Fruit fly (Drosophila melanogaster) whole organism, embryonic: ENCODE results near the gene CG5808.

ENCODE experiments used
- B-H2 ChIP-seq: fragments of 200-800 bp; sonication (Bioruptor generic); optimal IDR thresholded peaks from 2 replicates; lab custom pipeline; 2018; ENCODE audit warnings: missing biosample characterization, mild to moderate bottlenecking, missing genetic modification characterization
- BtbVII ChIP-seq: fragments of 200-800 bp; sonication (Bioruptor generic); optimal IDR thresholded peaks from 3 replicates; lab custom pipeline; 2017; ENCODE audit warnings: missing biosample characterization, mild to moderate bottlenecking, missing genetic modification characterization
- CG10274 ChIP-seq: fragments of 200-800 bp; sonication (Bioruptor generic); optimal IDR thresholded peaks from 3 replicates; lab custom pipeline; 2017; ENCODE audit warnings: missing biosample characterization, mild to moderate bottlenecking, missing genetic modification characterization
- CG10366 ChIP-seq: fragments of 200-800 bp; sonication (Bioruptor generic); IDR thresholded peaks from 2 replicates; pipeline ENCODE4 v1.3.6; 2022; ENCODE audit warnings: missing biosample characterization, missing genetic modification characterization
- CG11560 ChIP-seq: fragments of 200-800 bp; sonication (Bioruptor generic); IDR thresholded peaks from 3 replicates; pipeline ENCODE4 v1.3.6; 2022; ENCODE audit warnings: missing biosample characterization, missing genetic modification characterization
- CG13894 ChIP-seq: fragments of 200-800 bp; sonication (Bioruptor generic); optimal IDR thresholded peaks from 3 replicates; lab custom pipeline; 2018; ENCODE audit warnings: missing biosample characterization, mild to moderate bottlenecking, missing genetic modification characterization, moderate library complexity
- CG14860 ChIP-seq: fragments of 200-800 bp; sonication (Bioruptor generic); IDR thresholded peaks from 3 replicates; pipeline ENCODE4 v1.3.6; 2022; ENCODE audit warnings: missing biosample characterization, missing genetic modification characterization; ENCODE audit not compliant: partially characterized antibody
- CG16813 ChIP-seq: fragments of 200-800 bp; sonication (Bioruptor generic); IDR thresholded peaks from 3 replicates; pipeline ENCODE4 v1.3.6; 2022; ENCODE audit warnings: missing biosample characterization, missing genetic modification characterization; ENCODE audit not compliant: partially characterized antibody
- CG17612 ChIP-seq: fragments of 200-800 bp; sonication (Bioruptor generic); IDR thresholded peaks from 2 replicates; pipeline ENCODE4 v1.3.6; 2022; ENCODE audit warnings: missing biosample characterization, missing genetic modification characterization
- CG17912 ChIP-seq: fragments of 200-800 bp; sonication (Bioruptor generic); optimal IDR thresholded peaks from 2 replicates; lab custom pipeline; 2018; ENCODE audit warnings: missing biosample characterization, mild to moderate bottlenecking, missing genetic modification characterization
- CG18262 ChIP-seq: fragments of 200-800 bp; optimal IDR thresholded peaks from 3 replicates; lab custom pipeline; 2019; ENCODE audit warnings: missing biosample characterization, mild to moderate bottlenecking, missing genetic modification characterization, moderate library complexity
- CG2199 ChIP-seq: fragments of 200-800 bp; sonication (Bioruptor generic); IDR thresholded peaks from 3 replicates; pipeline ENCODE4 v1.3.6; 2022; ENCODE audit warnings: missing biosample characterization, missing genetic modification characterization
- CG3995 ChIP-seq: fragments of 200-800 bp; sonication (Bioruptor generic); optimal IDR thresholded peaks from 3 replicates; lab custom pipeline; 2016; ENCODE audit warnings: missing biosample characterization, missing genetic modification characterization
- CG7839 ChIP-seq: fragments of 200-800 bp; sonication (Bioruptor generic); optimal IDR thresholded peaks from 3 replicates; lab custom pipeline; 2018; ENCODE audit warnings: missing biosample characterization, mild to moderate bottlenecking, missing genetic modification characterization, moderate library complexity
- CG9609 ChIP-seq: fragments of 200-800 bp; sonication (Bioruptor generic); optimal IDR thresholded peaks from 3 replicates; lab custom pipeline; 2016; ENCODE audit warnings: missing biosample characterization, missing genetic modification characterization
- E2f1 ChIP-seq: fragments of 200-800 bp; sonication (Bioruptor generic); IDR thresholded peaks from 2 replicates; pipeline ENCODE4 v1.3.6; 2022; ENCODE audit warnings: missing biosample characterization, missing genetic modification characterization
- Fer3 ChIP-seq: fragments of 200-800 bp; sonication (Bioruptor generic); optimal IDR thresholded peaks from 2 replicates; lab custom pipeline; 2018; ENCODE audit warnings: missing biosample characterization, mild to moderate bottlenecking, missing genetic modification characterization, moderate library complexity
- Gsc ChIP-seq: fragments of 200-800 bp; sonication (Bioruptor generic); IDR thresholded peaks from 2 replicates; pipeline ENCODE4 v1.3.6; 2022; ENCODE audit warnings: missing biosample characterization, missing genetic modification characterization
- Hand ChIP-seq: fragments of 200-800 bp; sonication (Bioruptor generic); optimal IDR thresholded peaks from 2 replicates; lab custom pipeline; 2017; ENCODE audit warnings: mild to moderate bottlenecking, missing biosample characterization, missing genetic modification reagents, missing genetic modification characterization
- Kr ChIP-seq: fragments of 200-800 bp; sonication (Bioruptor generic); optimal IDR thresholded peaks from 2 replicates; lab custom pipeline; 2017; ENCODE audit warnings: missing biosample characterization, mild to moderate bottlenecking, missing genetic modification characterization
- Lpt ChIP-seq: fragments of >200 bp; optimal IDR thresholded peaks from 2 replicates; lab custom pipeline; 2018; ENCODE audit warnings: missing biosample characterization, missing genetic modification characterization
- MBD-R2 ChIP-seq: fragments of 200-800 bp; sonication (Bioruptor generic); IDR thresholded peaks from 2 replicates; pipeline ENCODE4 v1.3.6; 2022; ENCODE audit warnings: missing biosample characterization, missing genetic modification characterization
- Mes4 ChIP-seq: fragments of 200-800 bp; sonication (Bioruptor generic); optimal IDR thresholded peaks from 2 replicates; lab custom pipeline; 2016; ENCODE audit warnings: missing biosample characterization, missing genetic modification characterization
- Tbp ChIP-seq: fragments of >200 bp; optimal IDR thresholded peaks from 2 replicates; lab custom pipeline; 2018; ENCODE audit warnings: missing biosample characterization, missing genetic modification characterization
- ac ChIP-seq: fragments of 200-800 bp; sonication (Bioruptor generic); optimal IDR thresholded peaks from 3 replicates; lab custom pipeline; 2017; ENCODE audit warnings: missing biosample characterization, mild to moderate bottlenecking, missing genetic modification characterization
- ara ChIP-seq: fragments of 200-800 bp; sonication (Bioruptor generic); IDR thresholded peaks from 2 replicates; pipeline ENCODE4 v1.3.6; 2022; ENCODE audit warnings: missing biosample characterization, missing genetic modification characterization
- ase ChIP-seq: fragments of 200-800 bp; sonication (Bioruptor generic); IDR thresholded peaks from 3 replicates; pipeline ENCODE4 v1.3.6; 2022; ENCODE audit warnings: missing biosample characterization, missing genetic modification characterization
- ash1 ChIP-seq: fragments of 200-800 bp; sonication (Bioruptor generic); optimal IDR thresholded peaks from 2 replicates; lab custom pipeline; 2018; ENCODE audit warnings: missing biosample characterization, mild to moderate bottlenecking, missing genetic modification characterization
- ato ChIP-seq: fragments of 200-800 bp; sonication (Bioruptor generic); IDR thresholded peaks from 2 replicates; pipeline ENCODE4 v1.3.6; 2022; ENCODE audit warnings: missing biosample characterization, missing genetic modification characterization; ENCODE audit not compliant: partially characterized antibody
- caup ChIP-seq: fragments of 200-800 bp; sonication (Bioruptor generic); optimal IDR thresholded peaks from 3 replicates; lab custom pipeline; 2017; ENCODE audit warnings: missing biosample characterization, mild to moderate bottlenecking, missing genetic modification characterization, moderate library complexity; ENCODE audit not compliant: severe bottlenecking
- chm ChIP-seq: fragments of 200-800 bp; sonication (Bioruptor generic); IDR thresholded peaks from 2 replicates; pipeline ENCODE4 v1.3.6; 2022; ENCODE audit warnings: missing biosample characterization, missing genetic modification characterization
- corto ChIP-seq: fragments of 200-800 bp; sonication (Bioruptor generic); optimal IDR thresholded peaks from 2 replicates; lab custom pipeline; 2016; ENCODE audit warnings: missing biosample characterization, mild to moderate bottlenecking, missing genetic modification characterization, moderate library complexity
- esg ChIP-seq: fragments of 200-800 bp; sonication (Bioruptor generic); conservative IDR thresholded peaks from 2 replicates; pipeline ENCODE4 v1.3.6; 2022; ENCODE audit warnings: missing biosample characterization, missing genetic modification characterization
- fd102C ChIP-seq: fragments of 200-800 bp; sonication (Bioruptor generic); optimal IDR thresholded peaks from 2 replicates; lab custom pipeline; 2018; ENCODE audit warnings: missing biosample characterization, mild to moderate bottlenecking, missing genetic modification characterization, moderate library complexity
- gem ChIP-seq: fragments of 200-800 bp; sonication (Bioruptor generic); optimal IDR thresholded peaks from 2 replicates; lab custom pipeline; 2019; ENCODE audit warnings: missing biosample characterization, mild to moderate bottlenecking, missing genetic modification characterization, moderate library complexity
- lbe ChIP-seq: fragments of 200-800 bp; sonication (Bioruptor generic); optimal IDR thresholded peaks from 2 replicates; lab custom pipeline; 2016; ENCODE audit warnings: missing biosample characterization, mild to moderate bottlenecking, missing genetic modification characterization
- nmo ChIP-seq: fragments of 200-800 bp; sonication (Bioruptor generic); optimal IDR thresholded peaks from 2 replicates; lab custom pipeline; 2018; ENCODE audit warnings: missing biosample characterization, mild to moderate bottlenecking, missing genetic modification characterization, moderate library complexity
- row ChIP-seq: fragments of 200-800 bp; sonication (Bioruptor generic); IDR thresholded peaks from 3 replicates; pipeline ENCODE4 v1.3.6; 2022; ENCODE audit warnings: missing biosample characterization, missing genetic modification characterization
- schlank ChIP-seq: fragments of 200-800 bp; sonication (Bioruptor generic); optimal IDR thresholded peaks from 2 replicates; lab custom pipeline; 2018; ENCODE audit warnings: missing biosample characterization, mild to moderate bottlenecking, missing genetic modification characterization
- sens-2 ChIP-seq: fragments of 200-800 bp; sonication (Bioruptor generic); IDR thresholded peaks from 2 replicates; pipeline ENCODE4 v1.3.6; 2022; ENCODE audit warnings: missing biosample characterization, missing genetic modification characterization
- sim ChIP-seq: fragments of 200-800 bp; sonication (Bioruptor generic); IDR thresholded peaks from 2 replicates; pipeline ENCODE4 v1.3.6; 2022; ENCODE audit warnings: missing biosample characterization, missing genetic modification characterization
- slp2 ChIP-seq: fragments of 200-800 bp; sonication (Bioruptor generic); optimal IDR thresholded peaks from 2 replicates; lab custom pipeline; 2016; ENCODE audit warnings: missing biosample characterization, missing genetic modification characterization
- sug ChIP-seq: fragments of 200-800 bp; optimal IDR thresholded peaks from 2 replicates; lab custom pipeline; 2019; ENCODE audit warnings: missing biosample characterization, mild to moderate bottlenecking, missing genetic modification characterization, moderate library complexity
- trem ChIP-seq: fragments of 200-800 bp; optimal IDR thresholded peaks from 3 replicates; lab custom pipeline; 2019; ENCODE audit warnings: missing biosample characterization, mild to moderate bottlenecking, missing genetic modification characterization, moderate library complexity
- trh ChIP-seq: fragments of 200-800 bp; sonication (Bioruptor generic); optimal IDR thresholded peaks from 2 replicates; lab custom pipeline; 2016; ENCODE audit warnings: missing biosample characterization, missing genetic modification characterization
- twi ChIP-seq: fragments of 200-800 bp; optimal IDR thresholded peaks from 2 replicates; lab custom pipeline; 2019; ENCODE audit warnings: missing biosample characterization, mild to moderate bottlenecking, missing genetic modification characterization, moderate library complexity
- wdn ChIP-seq: fragments of 200-800 bp; sonication (Bioruptor generic); IDR thresholded peaks from 2 replicates; pipeline ENCODE4 v1.3.6; 2022; ENCODE audit warnings: missing biosample characterization, missing genetic modification characterization
- z ChIP-seq: fragments of 200-800 bp; sonication (Bioruptor generic); IDR thresholded peaks from 3 replicates; pipeline ENCODE4 v1.3.6; 2022; ENCODE audit warnings: missing biosample characterization, missing genetic modification characterization
- zen ChIP-seq: fragments of 200-800 bp; sonication (Bioruptor generic); optimal IDR thresholded peaks from 3 replicates; lab custom pipeline; 2018; ENCODE audit warnings: missing biosample characterization, mild to moderate bottlenecking, missing genetic modification characterization, moderate library complexity
- zen2 ChIP-seq: fragments of 200-800 bp; sonication (Bioruptor generic); IDR thresholded peaks from 3 replicates; pipeline ENCODE4 v1.3.6; 2022; ENCODE audit warnings: missing biosample characterization, missing genetic modification characterization; ENCODE audit not compliant: partially characterized antibody

Gene CG5808

DNA sequence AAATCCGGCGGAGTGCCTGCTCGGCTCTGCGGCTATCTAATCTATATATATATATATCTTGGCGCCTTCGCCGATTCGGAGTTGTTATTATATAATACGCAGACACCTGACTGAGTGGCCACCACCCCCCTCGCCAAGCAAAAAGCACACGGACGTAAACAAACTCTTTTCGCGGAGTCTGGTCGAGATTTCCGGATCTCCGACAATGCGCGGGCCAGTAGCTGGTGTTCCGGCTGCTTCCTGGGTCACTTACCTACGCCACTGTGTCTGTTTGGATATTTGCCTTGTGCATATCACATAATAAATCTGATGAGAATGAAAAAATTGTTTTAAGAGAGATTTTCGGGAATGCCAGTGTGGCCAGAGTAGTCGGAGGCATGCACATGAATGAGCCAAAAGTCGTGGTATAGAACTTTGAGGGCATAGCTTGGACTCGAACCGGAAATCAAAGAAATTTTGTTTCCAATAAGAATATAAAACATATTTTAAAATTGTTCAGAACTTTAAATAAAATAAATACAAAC is 29.7 kb downstream of the CG5808 start, which contains the start of gene CG5805 (continued):
- TF ChIP-seq Mes4 (GFP tag; lab: Kevin White, UChicago) (peak; percentile 75), ash1 (peak; percentile 82), Fer3 (tag; lab: Kevin White, UChicago) (peak; percentile 92), E2f1 (peak; percentile 62), Tbp (GFP tag; lab: Kevin White, UChicago) (no peak), Gsc (GFP tag; lab: Robert Waterston, UW) (no peak), ato (GFP tag; lab: Robert Waterston, UW) (no peak), ara (GFP tag; lab: Robert Waterston, UW) (peak; percentile 73), fd102C (GFP tag; lab: Kevin White, UChicago) (peak; percentile 49), CG2199 (GFP tag; lab: Robert Waterston, UW) (peak; percentile 47; the same call in 2 of the 3 replicates), ac (GFP tag; lab: Kevin White, UChicago) (peak; percentile 52), B-H2 (peak; percentile 86), trem (tag; lab: Kevin White, UChicago) (peak; percentile 71), nmo (GFP tag; lab: Kevin White, UChicago) (peak; percentile 86), schlank (tag; lab: Kevin White, UChicago) (peak; percentile 62), twi (tag; lab: Kevin White, UChicago) (no peak), Kr (GFP tag; lab: Kevin White, UChicago) (no peak), row (GFP tag; lab: Robert Waterston, UW) (peak; percentile 63), z (no peak), sug (peak; percentile 83), CG17612 (peak; percentile 57; the same call in 1 of the 2 replicates), gem (no peak), esg (GFP tag; lab: Robert Waterston, UW) (no peak), corto (GFP tag; lab: Kevin White, UChicago) (no peak), Hand (GFP tag; lab: Kevin White, UChicago) (peak; percentile 10), BtbVII (peak; percentile 76), CG17912 (GFP tag; lab: Kevin White, UChicago) (peak; percentile 87), trh (GFP tag; lab: Kevin White, UChicago) (peak; percentile 83), MBD-R2 (GFP tag; lab: Robert Waterston, UW) (peak; percentile 75), sens-2 (GFP tag; lab: Robert Waterston, UW) (peak; percentile 70), CG7839 (tag; lab: Kevin White, UChicago) (peak; percentile 81), caup (peak; percentile 95), CG18262 (peak; percentile 65), slp2 (GFP tag; lab: Kevin White, UChicago) (peak; percentile 58), CG10366 (GFP tag; lab: Robert Waterston, UW) (peak; percentile 84), CG10274 (GFP tag; lab: Kevin White, UChicago) (peak; percentile 77), chm (GFP tag; lab: Robert Waterston, UW) (peak; percentile 89), CG14860 (GFP tag; lab: Robert Waterston, UW) (no peak), Lpt (no peak), zen (tag; lab: Kevin White, UChicago) (peak; percentile 79), ase (GFP tag; lab: Robert Waterston, UW) (peak; percentile 81), CG3995 (GFP tag; lab: Kevin White, UChicago) (peak; percentile 63), sim (GFP tag; lab: Robert Waterston, UW) (peak; percentile 48; the same call in 1 of the 2 replicates), CG16813 (GFP tag; lab: Robert Waterston, UW) (no peak), CG13894 (tag; lab: Kevin White, UChicago) (peak; percentile 58), lbe (no peak), CG11560 (tag; lab: Robert Waterston, UW) (no peak; the same call in 2 of the 3 replicates), CG9609 (GFP tag; lab: Kevin White, UChicago) (peak; percentile 73), zen2 (GFP tag; lab: Robert Waterston, UW) (no peak), wdn (GFP tag; lab: Robert Waterston, UW) (peak; percentile 81)
